Fruit fly (Drosophila melanogaster) whole organism, wandering third instar larva: ENCODE results near the gene Akt.

Experiments
- Vsx2 ChIP-seq: fragments of 200-300, 225-300 bp; sonication (Bioruptor generic); optimal IDR thresholded peaks from 2 replicates; lab custom pipeline; 2018; ENCODE audit warnings: missing biosample characterization, missing genetic modification characterization; ENCODE audit not compliant: partially characterized antibody
- dsf ChIP-seq: sonication (Bioruptor generic); optimal IDR thresholded peaks from 2 replicates; lab custom pipeline; 2016; ENCODE audit warnings: missing biosample characterization, missing genetic modification characterization, borderline replicate concordance
- pan ChIP-seq: fragments of >200 bp; optimal IDR thresholded peaks from 2 replicates; lab custom pipeline; 2017
- psq ChIP-seq: fragments of 200-800 bp; sonication (Bioruptor generic); optimal IDR thresholded peaks from 3 replicates; lab custom pipeline; 2017; ENCODE audit warnings: missing biosample characterization, mild to moderate bottlenecking, missing genetic modification characterization, moderate library complexity
- sage ChIP-seq: fragments of 200-800 bp; sonication (Bioruptor generic); optimal IDR thresholded peaks from 2 replicates; lab custom pipeline; 2016; ENCODE audit warnings: missing biosample characterization, mild to moderate bottlenecking, missing genetic modification characterization
- woc ChIP-seq: sonication (Bioruptor generic); optimal IDR thresholded peaks from 2 replicates; lab custom pipeline; 2016; ENCODE audit warnings: missing biosample characterization, mild to moderate bottlenecking, missing genetic modification characterization

- TF ChIP-seq Vsx2 (GFP tag; lab: Kevin White, UChicago) = no peak
- peak; percentile 77 for TF ChIP-seq woc (GFP tag; lab: Kevin White, UChicago)
- TF ChIP-seq dsf (GFP tag; lab: Kevin White, UChicago) = no peak
- TF ChIP-seq pan (lab: Kevin White, UChicago) = no peak
- peak; percentile 80 for TF ChIP-seq psq (GFP tag; lab: Kevin White, UChicago)
- peak; percentile 39 for TF ChIP-seq sage
Observed at dm6 chr3R:16071689-16072580, 27.1 kb upstream of the Akt start.
